Worm (Caenorhabditis elegans) whole organism, L1 larva: ENCODE results near the gene C06E1.11.

Experiments
- F16B12.6 ChIP-seq: fragments of 150-350 bp; optimal IDR thresholded peaks from 2 replicates; lab custom pipeline; 2014; ENCODE audit warnings: missing biosample characterization, missing genetic modification characterization
- elt-3 ChIP-seq, 6 experiments: fragments of 150-350 bp in 1 of 6; sonication (generic microtip); optimal IDR thresholded peaks; 2 replicates each; lab custom pipeline; 2017 to 2018; ENCODE audit warnings: missing biosample characterization in 6 of 6, missing genetic modification characterization in 6 of 6, inconsistent platforms in 1 of 6
- fkh-10 ChIP-seq: sonication (generic microtip); optimal IDR thresholded peaks from 2 replicates; lab custom pipeline; 2017; ENCODE audit warnings: missing biosample characterization, missing genetic modification reagents, missing genetic modification characterization
- grh-1 ChIP-seq: fragments of 200-800 bp; sonication (Bioruptor generic); IDR thresholded peaks from 2 replicates; pipeline ENCODE4 v1.3.6; 2022; ENCODE audit warnings: missing genetic modification reagents, missing genetic modification characterization, missing compliant biosample characterization
- lin-13 ChIP-seq: fragments of 150-350 bp; optimal IDR thresholded peaks from 2 replicates; lab custom pipeline; 2014; ENCODE audit warnings: missing biosample characterization, missing genetic modification reagents, missing genetic modification characterization
- lin-39 ChIP-seq: fragments of 150-350 bp; optimal IDR thresholded peaks from 2 replicates; lab custom pipeline; 2014; ENCODE audit warnings: missing biosample characterization, missing genetic modification reagents, missing genetic modification characterization
- mep-1 ChIP-seq: fragments of 150-350 bp; optimal IDR thresholded peaks from 2 replicates; lab custom pipeline; 2014; ENCODE audit warnings: missing biosample characterization, missing genetic modification characterization
- sox-4 ChIP-seq: sonication (generic microtip); optimal IDR thresholded peaks from 2 replicates; lab custom pipeline; 2016; ENCODE audit warnings: missing genetic modification characterization, missing compliant biosample characterization
- tbx-2 ChIP-seq: sonication (generic microtip); optimal IDR thresholded peaks from 2 replicates; lab custom pipeline; 2016; ENCODE audit warnings: missing genetic modification characterization, missing compliant biosample characterization
- tlp-1 ChIP-seq: fragments of 150-350 bp; optimal IDR thresholded peaks from 2 replicates; lab custom pipeline; 2014; ENCODE audit warnings: missing biosample characterization, missing genetic modification characterization

DNA sequence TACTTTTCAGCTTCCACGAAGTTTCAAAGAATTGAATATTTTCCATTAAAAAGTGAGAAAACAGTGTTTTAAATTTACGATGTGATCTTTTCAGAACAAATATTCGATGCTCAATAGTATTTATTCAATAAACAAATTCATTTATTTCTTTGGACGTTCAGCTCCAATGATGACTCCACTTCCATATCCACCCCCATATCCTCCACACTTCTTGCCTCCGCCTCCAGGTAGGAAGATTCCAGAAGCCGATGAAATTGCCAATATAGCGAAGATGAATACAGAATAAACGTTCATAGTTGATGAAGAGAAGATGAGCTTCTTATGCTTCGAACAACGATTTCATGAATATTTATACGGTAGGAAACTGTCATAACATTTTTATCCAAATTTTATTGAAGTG lies 27.3 kb downstream of the C06E1.11 start, which contains the start of gene fip-3:
- TF ChIP-seq F16B12.6 (tag; lab: Kevin White, UChicago) (no peak), fkh-10 (GFP tag; lab: Kevin White, UChicago) (no peak), grh-1 (no peak), tbx-2 (tag; lab: Kevin White, UChicago) (no peak), elt-3 (tag; optimal IDR thresholded peaks at IDR 0.05; lab: Kevin White, UChicago) (no peak), tlp-1 (tag; lab: Kevin White, UChicago) (no peak), mep-1 (tag; lab: Kevin White, UChicago) (no peak), lin-39 (tag; lab: Kevin White, UChicago) (no peak), sox-4 (tag; lab: Kevin White, UChicago) (no peak), lin-13 (no peak)
